Worm (Caenorhabditis elegans) whole organism, young adult: ENCODE measurements around the gene cyc-2.1.
A peak's percentile ranks its signal among the peaks of the same experiment; 100 is the strongest.

ENCODE experiments used
- B0019.2 ChIP-seq: fragments of 200-800 bp; sonication (Bioruptor generic); conservative IDR thresholded peaks from 2 replicates; pipeline ENCODE4 v1.3.6; 2022; ENCODE audit warnings: missing genetic modification reagents, missing genetic modification characterization, missing compliant biosample characterization
- B0035.1 ChIP-seq: sonication (generic microtip); optimal IDR thresholded peaks from 2 replicates; lab custom pipeline; 2016; ENCODE audit warnings: missing genetic modification characterization, mild to moderate bottlenecking, missing compliant biosample characterization, missing genotype, missing genetic modification reagents
- B0336.3 ChIP-seq: fragments of 200-800 bp; sonication (Bioruptor generic); IDR thresholded peaks from 2 replicates; pipeline ENCODE4 v1.3.6; 2022; ENCODE audit warnings: missing genetic modification characterization, missing compliant biosample characterization
- C06A6.2 ChIP-seq: fragments of 200-800 bp; sonication (Bioruptor generic); conservative IDR thresholded peaks from 2 replicates; pipeline ENCODE4 v1.3.6; 2022; ENCODE audit warnings: missing genetic modification characterization, missing compliant biosample characterization
- F10E7.11 ChIP-seq: sonication (generic microtip); optimal IDR thresholded peaks from 2 replicates; lab custom pipeline; 2017; ENCODE audit warnings: mild to moderate bottlenecking, missing genetic modification characterization, moderate library complexity, missing compliant biosample characterization
- F23B12.7 ChIP-seq: sonication (generic microtip); optimal IDR thresholded peaks from 2 replicates; lab custom pipeline; 2017; ENCODE audit warnings: missing genetic modification characterization, mild to moderate bottlenecking, missing compliant biosample characterization, antibody characterized with exemption, moderate library complexity; ENCODE audit not compliant: insufficient read depth
- F33H1.4 ChIP-seq: fragments of 200-800 bp; sonication (Bioruptor generic); IDR thresholded peaks from 2 replicates; pipeline ENCODE4 v1.3.6; 2022; ENCODE audit warnings: missing genetic modification reagents, missing genetic modification characterization, missing compliant biosample characterization
- F37B4.10 ChIP-seq: fragments of 200-800 bp; sonication (Bioruptor generic); IDR thresholded peaks from 2 replicates; pipeline ENCODE4 v1.3.6; 2022; ENCODE audit warnings: missing genetic modification characterization, missing compliant biosample characterization
- F52B5.7 ChIP-seq: sonication (generic microtip); optimal IDR thresholded peaks from 2 replicates; lab custom pipeline; 2016; ENCODE audit warnings: mild to moderate bottlenecking, missing genetic modification characterization, missing compliant biosample characterization
- F55B11.4 ChIP-seq: sonication (generic microtip); optimal IDR thresholded peaks from 2 replicates; lab custom pipeline; 2016; ENCODE audit warnings: missing compliant biosample characterization, missing genetic modification characterization, borderline replicate concordance; ENCODE audit not compliant: insufficient read depth
- F57C9.4 ChIP-seq: sonication (generic microtip); optimal IDR thresholded peaks from 2 replicates; lab custom pipeline; 2017; ENCODE audit warnings: mild to moderate bottlenecking, missing genetic modification characterization, missing compliant biosample characterization
- T07F8.4 ChIP-seq: sonication (generic microtip); optimal IDR thresholded peaks from 2 replicates; lab custom pipeline; 2016; ENCODE audit warnings: mild to moderate bottlenecking, missing genetic modification characterization, moderate library complexity, missing compliant biosample characterization
- Y53G8AR.9 ChIP-seq: fragments of 200-800 bp; sonication (Bioruptor generic); conservative IDR thresholded peaks from 2 replicates; pipeline ENCODE4 v1.3.6; 2022; ENCODE audit warnings: missing genetic modification reagents, missing genetic modification characterization, missing compliant biosample characterization
- Y95B8A.8 ChIP-seq: fragments of 200-800 bp; sonication (Bioruptor generic); IDR thresholded peaks from 2 replicates; pipeline ENCODE4 v1.3.6; 2022; ENCODE audit warnings: missing genetic modification reagents, missing genetic modification characterization, missing compliant biosample characterization
- aptf-3 ChIP-seq: fragments of 200-800 bp; sonication (Bioruptor generic); IDR thresholded peaks from 2 replicates; pipeline ENCODE4 v1.3.6; 2022; ENCODE audit warnings: missing genetic modification characterization, missing compliant biosample characterization
- athp-1 ChIP-seq: sonication (generic microtip); optimal IDR thresholded peaks from 2 replicates; lab custom pipeline; 2017; ENCODE audit warnings: mild to moderate bottlenecking, missing genetic modification characterization, missing compliant biosample characterization
- attf-5 ChIP-seq: fragments of 200-800 bp; sonication (Bioruptor generic); optimal IDR thresholded peaks from 2 replicates; lab custom pipeline; 2018; ENCODE audit warnings: mild to moderate bottlenecking, missing genetic modification characterization, missing compliant biosample characterization
- bed-1 ChIP-seq: fragments of 200-800 bp; sonication (Bioruptor generic); IDR thresholded peaks from 2 replicates; pipeline ENCODE4 v1.3.6; 2022; ENCODE audit warnings: missing genetic modification reagents, missing genetic modification characterization, missing compliant biosample characterization
- bed-2 ChIP-seq: fragments of 200-800 bp; sonication (Bioruptor generic); IDR thresholded peaks from 2 replicates; pipeline ENCODE4 v1.3.6; 2022; ENCODE audit warnings: missing genetic modification reagents, missing genetic modification characterization, missing compliant biosample characterization
- ccch-3 ChIP-seq: fragments of 200-800 bp; sonication (Bioruptor generic); optimal IDR thresholded peaks from 2 replicates; lab custom pipeline; 2018; ENCODE audit warnings: mild to moderate bottlenecking, missing genetic modification characterization, missing compliant biosample characterization
- cebp-2 ChIP-seq: fragments of 200-800 bp; sonication (Bioruptor generic); IDR thresholded peaks from 2 replicates; pipeline ENCODE4 v1.3.6; 2022; ENCODE audit warnings: missing genetic modification characterization, missing compliant biosample characterization
- die-1 ChIP-seq: sonication (generic microtip); optimal IDR thresholded peaks from 2 replicates; lab custom pipeline; 2016; ENCODE audit warnings: missing genotype, mild to moderate bottlenecking, missing genetic modification characterization, missing compliant biosample characterization
- dox-1 ChIP-seq: fragments of 200-800 bp; sonication (Bioruptor generic); IDR thresholded peaks from 2 replicates; pipeline ENCODE4 v1.3.6; 2022; ENCODE audit warnings: missing genetic modification reagents, missing genetic modification characterization, missing compliant biosample characterization
- egl-44 ChIP-seq: fragments of 200-800 bp; sonication (Bioruptor generic); IDR thresholded peaks from 2 replicates; pipeline ENCODE4 v1.3.6; 2022; ENCODE audit warnings: missing genetic modification reagents, missing genetic modification characterization, missing compliant biosample characterization
- egrh-3 ChIP-seq: fragments of 200-800 bp; sonication (Bioruptor generic); IDR thresholded peaks from 2 replicates; pipeline ENCODE4 v1.3.6; 2022; ENCODE audit warnings: missing genetic modification reagents, missing genetic modification characterization, missing compliant biosample characterization
- ekl-4 ChIP-seq: fragments of 200-800 bp; sonication (Bioruptor generic); IDR thresholded peaks from 2 replicates; pipeline ENCODE4 v1.3.6; 2022; ENCODE audit warnings: missing genetic modification reagents, missing genetic modification characterization, missing compliant biosample characterization
- hmg-1.2 ChIP-seq: fragments of 200-800 bp; sonication (Bioruptor generic); IDR thresholded peaks from 2 replicates; pipeline ENCODE4 v1.3.6; 2022; ENCODE audit warnings: missing genetic modification reagents, missing genetic modification characterization, missing compliant biosample characterization
- hmg-20 ChIP-seq: fragments of 200-800 bp; sonication (Bioruptor generic); IDR thresholded peaks from 2 replicates; pipeline ENCODE4 v1.3.6; 2022; ENCODE audit warnings: missing genetic modification reagents, missing genetic modification characterization, missing compliant biosample characterization
- hrde-1 ChIP-seq: sonication (generic microtip); optimal IDR thresholded peaks from 2 replicates; lab custom pipeline; 2016; ENCODE audit warnings: missing genetic modification characterization, mild to moderate bottlenecking, missing compliant biosample characterization, moderate library complexity, missing genotype, missing genetic modification reagents, borderline replicate concordance
- hsf-1 ChIP-seq: fragments of 200-800 bp; sonication (Bioruptor generic); IDR thresholded peaks from 2 replicates; pipeline ENCODE4 v1.3.6; 2022; ENCODE audit warnings: missing genetic modification reagents, missing genetic modification characterization, missing compliant biosample characterization
- lin-35 ChIP-seq, 3 experiments: fragments of 150-350 bp in 2 of 3; sonication (generic microtip) in 1 of 3; optimal IDR thresholded peaks; 2 replicates each; lab custom pipeline; 2014 to 2018; ENCODE audit warnings: missing biosample characterization in 3 of 3, missing genetic modification characterization in 3 of 3, missing genetic modification reagents in 3 of 3
- lin-54 ChIP-seq: fragments of 200-800 bp; sonication (Bioruptor generic); optimal IDR thresholded peaks from 2 replicates; lab custom pipeline; 2018; ENCODE audit warnings: mild to moderate bottlenecking, missing genetic modification characterization, missing compliant biosample characterization
- lsl-1 ChIP-seq: fragments of 200-800 bp; sonication (Bioruptor generic); optimal IDR thresholded peaks from 2 replicates; lab custom pipeline; 2018; ENCODE audit warnings: mild to moderate bottlenecking, missing genetic modification characterization, moderate library complexity, missing compliant biosample characterization
- madf-8 ChIP-seq: fragments of 200-800 bp; sonication (Bioruptor generic); conservative IDR thresholded peaks from 2 replicates; pipeline ENCODE4 v1.3.6; 2022; ENCODE audit warnings: missing genetic modification reagents, missing genetic modification characterization, missing compliant biosample characterization
- nfya-1 ChIP-seq: sonication (generic microtip); optimal IDR thresholded peaks from 2 replicates; lab custom pipeline; 2017; ENCODE audit warnings: antibody characterized with exemption, missing compliant biosample characterization, missing genetic modification characterization, borderline replicate concordance; ENCODE audit not compliant: insufficient read depth
- nhr-120 ChIP-seq: fragments of 200-800 bp; sonication (Bioruptor generic); IDR thresholded peaks from 2 replicates; pipeline ENCODE4 v1.3.6; 2022; ENCODE audit warnings: missing genetic modification characterization, missing compliant biosample characterization
- nhr-80 ChIP-seq: sonication (generic microtip); optimal IDR thresholded peaks from 2 replicates; lab custom pipeline; 2016; ENCODE audit warnings: missing genetic modification characterization, missing compliant biosample characterization
- nhr-90 ChIP-seq: sonication (generic microtip); optimal IDR thresholded peaks from 2 replicates; lab custom pipeline; 2016; ENCODE audit warnings: missing genotype, mild to moderate bottlenecking, missing genetic modification characterization, missing compliant biosample characterization
- rcor-1 ChIP-seq: fragments of 200-800 bp; sonication (Bioruptor generic); IDR thresholded peaks from 2 replicates; pipeline ENCODE4 v1.3.6; 2022; ENCODE audit warnings: missing genetic modification reagents, missing genetic modification characterization, missing compliant biosample characterization
- sea-2 ChIP-seq: fragments of 200-800 bp; sonication (Bioruptor generic); IDR thresholded peaks from 2 replicates; pipeline ENCODE4 v1.3.6; 2022; ENCODE audit warnings: missing genetic modification characterization, missing compliant biosample characterization
- snpc-1.3 ChIP-seq: sonication (generic microtip); optimal IDR thresholded peaks from 2 replicates; lab custom pipeline; 2017; ENCODE audit warnings: missing genetic modification characterization, mild to moderate bottlenecking, missing compliant biosample characterization, antibody characterized with exemption, moderate library complexity, missing genotype, missing genetic modification reagents; ENCODE audit not compliant: insufficient read depth
- snpc-4 ChIP-seq, 5 experiments: fragments of 150-350 bp in 1 of 5; sonication (generic microtip) in 4 of 5; optimal IDR thresholded peaks; 2 replicates each; lab custom pipeline; 2014 to 2018; ENCODE audit warnings: missing genetic modification characterization in 5 of 5, missing biosample characterization in 3 of 5, antibody characterized with exemption in 2 of 5, mild to moderate bottlenecking in 2 of 5, missing compliant biosample characterization in 2 of 5, missing genotype in 2 of 5, moderate library complexity in 2 of 5, missing genetic modification reagents in 1 of 5
- tbp1 ChIP-seq: fragments of 200-800 bp; sonication (Bioruptor generic); optimal IDR thresholded peaks from 2 replicates; lab custom pipeline; 2018; ENCODE audit warnings: mild to moderate bottlenecking, missing genetic modification characterization, missing compliant biosample characterization
- tlf-1 ChIP-seq: fragments of 200-800 bp; sonication (Bioruptor generic); optimal IDR thresholded peaks from 2 replicates; lab custom pipeline; 2018; ENCODE audit warnings: mild to moderate bottlenecking, missing genetic modification characterization, missing compliant biosample characterization
- ztf-22 ChIP-seq: fragments of 200-800 bp; sonication (Bioruptor generic); optimal IDR thresholded peaks from 2 replicates; lab custom pipeline; 2018; ENCODE audit warnings: mild to moderate bottlenecking, missing genetic modification characterization, moderate library complexity, missing compliant biosample characterization
- ztf-3 ChIP-seq: fragments of 200-800 bp; sonication (Bioruptor generic); optimal IDR thresholded peaks from 2 replicates; lab custom pipeline; 2018; ENCODE audit warnings: mild to moderate bottlenecking, missing genetic modification characterization, missing compliant biosample characterization
- ztf-6 ChIP-seq: fragments of 200-800 bp; sonication (Bioruptor generic); IDR thresholded peaks from 2 replicates; pipeline ENCODE4 v1.3.6; 2022; ENCODE audit warnings: missing genetic modification reagents, missing genetic modification characterization, missing compliant biosample characterization

Gene cyc-2.1

DNA sequence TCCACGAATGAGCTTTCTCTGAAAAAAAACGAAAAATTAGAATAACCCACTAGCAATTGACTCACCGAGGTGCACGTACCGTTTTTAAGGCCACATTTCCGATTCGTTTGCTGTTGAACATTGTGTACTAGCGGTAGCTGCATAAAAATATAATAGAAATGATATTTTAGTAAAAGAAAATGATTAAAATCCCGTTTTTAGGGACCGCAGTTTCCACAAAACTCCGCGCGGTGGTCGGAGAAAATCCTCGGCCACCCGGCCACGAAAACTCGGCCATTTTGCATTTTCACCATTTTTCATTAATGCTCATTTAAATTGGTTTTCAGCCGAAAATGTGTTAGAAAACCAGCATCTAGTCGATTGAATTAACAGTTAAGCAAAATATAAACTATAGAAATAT is 36.4 kb downstream of the cyc-2.1 start, which contains the start of gene yars-2 (continued):
- TF ChIP-seq F23B12.7 (tag; lab: Kevin White, UChicago) (peak; percentile 15), snpc-1.3 (tag; lab: Kevin White, UChicago) (no peak), ztf-3 (GFP tag; lab: Kevin White, UChicago) (no peak), Y53G8AR.9 (GFP tag; lab: Robert Waterston, UW) (no peak), ztf-22 (GFP tag; lab: Kevin White, UChicago) (no peak), lsl-1 (GFP tag; lab: Kevin White, UChicago) (peak; percentile 27), F37B4.10 (no peak), F57C9.4 (tag; lab: Kevin White, UChicago) (no peak), lin-35 (GFP tag; optimal IDR thresholded peaks at IDR 0.05; lab: Kevin White, UChicago) (no peak), tlf-1 (no peak), madf-8 (GFP tag; lab: Robert Waterston, UW) (no peak), T07F8.4 (tag; lab: Kevin White, UChicago) (no peak), snpc-4 (GFP tag; optimal IDR thresholded peaks at IDR 0.05; lab: Kevin White, UChicago) (peak; percentile 26), snpc-4 (tag; optimal IDR thresholded peaks at IDR 0.05; lab: Kevin White, UChicago) (peak in 2 of 4 experiments; percentile 13 to 32), ztf-6 (GFP tag; lab: Robert Waterston, UW) (0 out of 2 replicates have a peak, but pooled peaks have one; percentile 41), rcor-1 (GFP tag; lab: Robert Waterston, UW) (no peak), hsf-1 (GFP tag; lab: Robert Waterston, UW) (0 out of 2 replicates have a peak, but pooled peaks have one; percentile 34), hmg-20 (GFP tag; lab: Robert Waterston, UW) (no peak), nfya-1 (tag; lab: Kevin White, UChicago) (no peak), nhr-120 (no peak), B0019.2 (no peak), egl-44 (GFP tag; lab: Robert Waterston, UW) (no peak), B0035.1 (tag; lab: Kevin White, UChicago) (no peak), aptf-3 (GFP tag; lab: Robert Waterston, UW) (no peak), F33H1.4 (no peak), tbp1 (GFP tag; lab: Kevin White, UChicago) (no peak), lin-54 (GFP tag; lab: Kevin White, UChicago) (peak; percentile 23), nhr-90 (tag; lab: Kevin White, UChicago) (no peak), attf-5 (peak; percentile 25), nhr-80 (tag; lab: Kevin White, UChicago) (no peak), die-1 (tag; lab: Kevin White, UChicago) (no peak), F55B11.4 (tag; lab: Kevin White, UChicago) (no peak), dox-1 (peak; percentile 73), hrde-1 (tag; lab: Kevin White, UChicago) (no peak), hmg-1.2 (GFP tag; lab: Robert Waterston, UW) (peak; percentile 35; the same call in 1 of the 2 replicates), sea-2 (GFP tag; lab: Robert Waterston, UW) (no peak), F52B5.7 (tag; lab: Kevin White, UChicago) (no peak), bed-1 (GFP tag; lab: Robert Waterston, UW) (no peak), ccch-3 (GFP tag; lab: Kevin White, UChicago) (no peak), egrh-3 (no peak), bed-2 (no peak), F10E7.11 (tag; lab: Kevin White, UChicago) (no peak), ekl-4 (GFP tag; lab: Robert Waterston, UW) (no peak), cebp-2 (GFP tag; lab: Robert Waterston, UW) (no peak), Y95B8A.8 (GFP tag; lab: Robert Waterston, UW) (no peak), athp-1 (tag; lab: Kevin White, UChicago) (peak; percentile 54), C06A6.2 (GFP tag; lab: Robert Waterston, UW) (no peak), B0336.3 (GFP tag; lab: Robert Waterston, UW) (0 out of 2 replicates have a peak, but pooled peaks have one; percentile 9)
